Fruit fly (Drosophila melanogaster) whole organism, prepupa: Measurements from ENCODE around the gene Membrin.
A peak's percentile ranks its signal among the peaks of the same experiment; 100 is the strongest.

Experiments used
- CG10631 ChIP-seq: fragments of 200-800 bp; sonication (Bioruptor generic); optimal IDR thresholded peaks from 2 replicates; lab custom pipeline; 2016; ENCODE audit warnings: missing biosample characterization, missing genetic modification characterization
- CG8119 ChIP-seq: fragments of 200-800 bp; sonication (Bioruptor generic); IDR thresholded peaks from 3 replicates; pipeline ENCODE4 v1.3.6; 2022; ENCODE audit warnings: missing biosample characterization, missing genetic modification characterization
- Gug ChIP-seq: fragments of 200-800 bp; sonication (Bioruptor generic); IDR thresholded peaks from 2 replicates; pipeline ENCODE4 v1.3.6; 2022; ENCODE audit warnings: missing biosample characterization, missing genetic modification characterization
- achi ChIP-seq: fragments of 200-800 bp; sonication (Bioruptor generic); optimal IDR thresholded peaks from 3 replicates; lab custom pipeline; 2016; ENCODE audit warnings: missing biosample characterization, missing genetic modification characterization
- cyc ChIP-seq: fragments of 200-800 bp; sonication (Bioruptor generic); optimal IDR thresholded peaks from 3 replicates; lab custom pipeline; 2016; ENCODE audit warnings: missing biosample characterization, missing genetic modification characterization
- lz ChIP-seq: fragments of 200-800 bp; sonication (Bioruptor generic); optimal IDR thresholded peaks from 3 replicates; lab custom pipeline; 2016; ENCODE audit warnings: missing biosample characterization, missing genetic modification characterization
- net ChIP-seq: fragments of 200-800 bp; sonication (Bioruptor generic); optimal IDR thresholded peaks from 3 replicates; lab custom pipeline; 2016; ENCODE audit warnings: missing biosample characterization, missing genetic modification characterization

dm6 chr3L:5385762-5386161, 19.5 kb downstream of the Membrin start:
- TF ChIP-seq net (GFP tag; lab: Kevin White, UChicago) (no peak), CG8119 (peak; percentile 75), CG10631 (no peak), achi (GFP tag; lab: Kevin White, UChicago) (no peak), lz (GFP tag; lab: Kevin White, UChicago) (no peak), Gug (GFP tag; lab: Robert Waterston, UW) (0 out of 2 replicates have a peak, but pooled peaks have one; percentile 12), cyc (GFP tag; lab: Kevin White, UChicago) (no peak)
